Fruit fly (Drosophila melanogaster): Measurements from ENCODE around the gene Dhc1.

Gene Dhc1

DNA sequence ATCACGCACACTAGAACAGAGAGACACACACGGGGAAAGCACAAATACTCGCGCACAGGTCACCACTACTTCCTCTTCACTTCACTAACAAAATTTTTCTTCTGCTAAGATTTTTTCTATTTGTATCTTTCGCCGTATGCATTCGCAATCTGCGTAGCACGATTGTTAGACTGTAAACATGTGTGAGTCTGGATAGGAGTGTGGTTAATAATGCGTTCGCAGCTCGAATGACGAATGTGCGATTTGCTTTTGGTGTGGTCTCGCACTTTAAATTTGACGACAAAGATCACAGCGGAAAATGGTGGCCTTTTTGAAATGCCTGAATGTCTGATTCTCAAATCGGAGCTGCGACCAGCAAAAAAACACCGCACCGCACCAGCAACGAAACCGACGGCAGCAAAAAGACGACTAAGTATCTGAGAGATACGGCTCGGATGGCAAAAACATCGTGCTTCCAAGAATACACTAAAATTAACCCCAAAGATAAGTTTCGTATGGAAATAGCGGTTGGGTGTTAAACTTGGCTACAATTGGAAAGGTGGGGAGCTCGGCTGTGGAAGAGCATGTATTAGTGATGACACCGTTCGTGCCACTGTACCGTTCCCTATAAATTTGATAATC is 30.7 kb upstream of the Dhc1 start, which contains the start of gene Unc-115a (continued):
- TF ChIP-seq MESR4 (GFP tag; optimal IDR thresholded peaks at IDR 0.05) (peak; percentile 53), Kr (GFP tag; optimal IDR thresholded peaks at IDR 0.05) (no peak), YL-1 (GFP tag; optimal IDR thresholded peaks at IDR 0.05) (peak; percentile 75), jing (GFP tag; optimal IDR thresholded peaks at IDR 0.05) (no peak), Mad (GFP tag; optimal IDR thresholded peaks at IDR 0.05) (peak; percentile 63), B-H1 (GFP tag; IDR thresholded peaks at IDR 0.05) (no peak), CG18262 (tag; optimal IDR thresholded peaks at IDR 0.05) (peak; percentile 34), emc (GFP tag; optimal IDR thresholded peaks at IDR 0.05) (no peak), phol (tag; optimal IDR thresholded peaks at IDR 0.05) (peak; percentile 59), Elba2 (GFP tag; optimal IDR thresholded peaks at IDR 0.05) (peak; percentile 20), CG17385 (GFP tag; optimal IDR thresholded peaks at IDR 0.05) (no peak), CG8281 (tag; optimal IDR thresholded peaks at IDR 0.05) (no peak), otp (GFP tag; IDR thresholded peaks at IDR 0.05) (no peak), CG11560 (tag; IDR thresholded peaks at IDR 0.05) (no peak), ab (GFP tag; optimal IDR thresholded peaks at IDR 0.05) (no peak), CG12942 (GFP tag; optimal IDR thresholded peaks at IDR 0.05) (no peak), knrl (GFP tag; IDR thresholded peaks at IDR 0.05; ENCODE audit: partially characterized antibody) (no peak), sc (optimal IDR thresholded peaks at IDR 0.05) (no peak), sc (GFP tag; optimal IDR thresholded peaks at IDR 0.05) (no peak), CG9797 (GFP tag; optimal IDR thresholded peaks at IDR 0.05) (peak; percentile 84), mld (GFP tag; IDR thresholded peaks at IDR 0.05; ENCODE audit: partially characterized antibody) (no peak), gfzf (GFP tag; optimal IDR thresholded peaks at IDR 0.05) (peak; percentile 98), Myb (GFP tag; optimal IDR thresholded peaks at IDR 0.05) (peak; percentile 72), trh (GFP tag; optimal IDR thresholded peaks at IDR 0.05) (no peak), trem (tag; optimal IDR thresholded peaks at IDR 0.05) (peak; percentile 79), CG10654 (GFP tag; optimal IDR thresholded peaks at IDR 0.05) (no peak), MTF-1 (GFP tag; optimal IDR thresholded peaks at IDR 0.05; ENCODE audit: borderline replicate concordance) (peak; percentile 52), Jarid2 (GFP tag; optimal IDR thresholded peaks at IDR 0.05) (peak; percentile 97), CHES-1-like (GFP tag; optimal IDR thresholded peaks at IDR 0.05) (peak; percentile 71), Dref (GFP tag; IDR thresholded peaks at IDR 0.05) (no peak), CG15073 (GFP tag; optimal IDR thresholded peaks at IDR 0.05) (no peak), Trl (optimal IDR thresholded peaks at IDR 0.05) (no peak), Trl (GFP tag; optimal IDR thresholded peaks at IDR 0.05) (peak; percentile 30), Aef1 (GFP tag; IDR thresholded peaks at IDR 0.05) (no peak), pho (GFP tag; optimal IDR thresholded peaks at IDR 0.05) (peak; percentile 80), CG11504 (tag; optimal IDR thresholded peaks at IDR 0.05) (no peak), CG10209 (GFP tag; optimal IDR thresholded peaks at IDR 0.05) (peak; percentile 4), Scr (GFP tag; IDR thresholded peaks at IDR 0.05; ENCODE audit: partially characterized antibody) (no peak), CG17912 (GFP tag; optimal IDR thresholded peaks at IDR 0.05) (peak; percentile 54), CkIIα-i1 (GFP tag; IDR thresholded peaks at IDR 0.05) (no peak), Max (GFP tag; optimal IDR thresholded peaks at IDR 0.05) (peak; percentile 41), Gsc (GFP tag; IDR thresholded peaks at IDR 0.05) (no peak), CG7839 (tag; optimal IDR thresholded peaks at IDR 0.05) (no peak), CG9215 (GFP tag; IDR thresholded peaks at IDR 0.05) (no peak), Atf3 (GFP tag; optimal IDR thresholded peaks at IDR 0.05) (peak; percentile 29), Pdp1 (GFP tag; optimal IDR thresholded peaks at IDR 0.05) (peak; percentile 27 to 63), CG8944 (GFP tag; optimal IDR thresholded peaks at IDR 0.05) (peak; percentile 42), shn (GFP tag; optimal IDR thresholded peaks at IDR 0.05) (peak; percentile 20), peb (GFP tag; IDR thresholded peaks at IDR 0.05) (no peak), CG2199 (GFP tag; IDR thresholded peaks at IDR 0.05) (no peak), CG18011 (GFP tag; optimal IDR thresholded peaks at IDR 0.05) (no peak)
